Worm (Caenorhabditis elegans) whole organism, mixed stage, embryonic: ENCODE data around the gene ifta-1.

ENCODE experiments used
- blmp-1 ChIP-seq: fragments of 150-350 bp; optimal IDR thresholded peaks from 2 replicates; lab custom pipeline; 2014; ENCODE audit warnings: missing biosample characterization, missing genetic modification characterization
- hlh-1 ChIP-seq: fragments of 150-350 bp; optimal IDR thresholded peaks from 2 replicates; lab custom pipeline; 2014; ENCODE audit warnings: missing biosample characterization, missing genetic modification reagents, missing genetic modification characterization
- lin-13 ChIP-seq: fragments of 150-350 bp; optimal IDR thresholded peaks from 2 replicates; lab custom pipeline; 2014; ENCODE audit warnings: missing biosample characterization, missing genetic modification characterization
- mep-1 ChIP-seq: fragments of 150-350 bp; optimal IDR thresholded peaks from 2 replicates; lab custom pipeline; 2017; ENCODE audit warnings: missing biosample characterization, missing genetic modification reagents, missing genetic modification characterization, inconsistent platforms
- nhr-12 ChIP-seq: fragments of 150-350 bp; optimal IDR thresholded peaks from 2 replicates; lab custom pipeline; 2014; ENCODE audit warnings: missing biosample characterization, missing genetic modification characterization
- nhr-2 ChIP-seq: fragments of 150-350 bp; optimal IDR thresholded peaks from 2 replicates; lab custom pipeline; 2014; ENCODE audit warnings: missing biosample characterization, missing genetic modification characterization
- nhr-237 ChIP-seq: fragments of 150-350 bp; optimal IDR thresholded peaks from 2 replicates; lab custom pipeline; 2014; ENCODE audit warnings: missing biosample characterization, missing genetic modification characterization
- nhr-76 ChIP-seq: sonication (generic microtip); optimal IDR thresholded peaks from 2 replicates; lab custom pipeline; 2017; ENCODE audit warnings: missing biosample characterization, missing genetic modification characterization
- snpc-4 ChIP-seq: fragments of 150-350 bp; optimal IDR thresholded peaks from 2 replicates; lab custom pipeline; 2014; ENCODE audit warnings: missing biosample characterization, missing genetic modification characterization
- unc-62 ChIP-seq: fragments of 150-350 bp; optimal IDR thresholded peaks from 2 replicates; lab custom pipeline; 2014; ENCODE audit warnings: missing biosample characterization, missing genetic modification reagents, missing genetic modification characterization
- zip-8 ChIP-seq: fragments of 150-350 bp; optimal IDR thresholded peaks from 2 replicates; lab custom pipeline; 2014; ENCODE audit warnings: missing biosample characterization, missing genetic modification characterization
- ztf-11 ChIP-seq: fragments of 150-350 bp; optimal IDR thresholded peaks from 2 replicates; lab custom pipeline; 2014; ENCODE audit warnings: missing biosample characterization, missing genetic modification characterization

- TF ChIP-seq snpc-4 (tag; lab: Kevin White, UChicago) (no peak), hlh-1 (tag; lab: Kevin White, UChicago) (no peak), unc-62 (no peak), mep-1 (tag; lab: Kevin White, UChicago) (no peak), blmp-1 (tag; lab: Kevin White, UChicago) (no peak), ztf-11 (tag; lab: Kevin White, UChicago) (no peak), lin-13 (no peak), nhr-12 (tag; lab: Kevin White, UChicago) (no peak), nhr-237 (tag; lab: Kevin White, UChicago) (no peak), zip-8 (tag; lab: Kevin White, UChicago) (no peak), nhr-2 (no peak), nhr-76 (tag; lab: Kevin White, UChicago) (no peak)
Observed at ce11 chrX:5516365-5516764, 36.2 kb downstream of the ifta-1 start.
